Worm (Caenorhabditis elegans): ENCODE measurements around the gene ZC395.4.
A peak's percentile ranks its signal among the peaks of the same experiment; 100 is the strongest.

The ZC395.4 gene

DNA sequence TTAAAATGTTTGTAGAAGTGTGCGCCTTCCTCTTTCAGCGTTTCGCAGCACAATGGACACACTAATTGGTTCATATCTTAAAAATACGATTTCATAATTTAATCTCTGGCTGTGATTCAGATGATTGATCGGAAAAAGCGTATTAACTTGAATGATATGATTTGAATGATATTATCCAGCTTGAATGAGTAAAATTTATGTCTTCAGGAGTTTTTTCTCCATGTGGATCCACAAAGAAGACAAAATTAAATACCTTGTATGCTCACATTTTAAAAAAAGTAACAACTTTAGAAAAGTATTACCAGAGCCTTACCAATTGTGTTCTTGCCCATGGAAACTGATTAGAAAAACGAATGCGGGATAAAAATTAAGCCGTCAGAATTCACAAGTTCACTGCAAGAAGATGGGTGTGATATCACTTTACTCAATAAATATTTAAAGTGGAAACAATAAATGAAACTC, 3.5 kb downstream of the ZC395.4 start, which contains the start of gene ztf-8 (continued):
- TF ChIP-seq T20F7.1 (GFP tag; optimal IDR thresholded peaks at IDR 0.05) (peak; percentile 3), lsy-2 (tag; optimal IDR thresholded peaks at IDR 0.05) (peak in 1 of 2 experiments; percentile 49), F44E2.7 (GFP tag; IDR thresholded peaks at IDR 0.05) (no peak), nhr-25 (tag; optimal IDR thresholded peaks at IDR 0.05; ENCODE audit: borderline replicate concordance, insufficient read depth) (no peak), duxl-1 (tag; optimal IDR thresholded peaks at IDR 0.05; ENCODE audit: poor library complexity) (no peak), lin-13 (GFP tag; optimal IDR thresholded peaks at IDR 0.05) (no peak), F49E8.2 (tag; optimal IDR thresholded peaks at IDR 0.05; ENCODE audit: borderline replicate concordance) (peak; percentile 81), ceh-62 (tag; optimal IDR thresholded peaks at IDR 0.05) (no peak), F10B5.3 (tag; optimal IDR thresholded peaks at IDR 0.05) (no peak), skn-1 (tag; optimal IDR thresholded peaks at IDR 0.05) (no peak), arid-1 (GFP tag; conservative IDR thresholded peaks at IDR 0.05) (no peak; the same call in 1 of the 2 replicates), lin-15B (tag; optimal IDR thresholded peaks at IDR 0.05) (no peak), pha-4 (GFP tag; IDR thresholded peaks at IDR 0.05) (peak; percentile 43; the same call in 1 of the 2 replicates), pha-4 (tag; optimal IDR thresholded peaks at IDR 0.05) (no peak), madf-5 (GFP tag; IDR thresholded peaks at IDR 0.05) (no peak), saeg-2 (GFP tag; IDR thresholded peaks at IDR 0.05) (no peak), T26A8.4 (GFP tag; IDR thresholded peaks at IDR 0.05) (peak; percentile 62; the same call in 1 of the 2 replicates)

DNA sequence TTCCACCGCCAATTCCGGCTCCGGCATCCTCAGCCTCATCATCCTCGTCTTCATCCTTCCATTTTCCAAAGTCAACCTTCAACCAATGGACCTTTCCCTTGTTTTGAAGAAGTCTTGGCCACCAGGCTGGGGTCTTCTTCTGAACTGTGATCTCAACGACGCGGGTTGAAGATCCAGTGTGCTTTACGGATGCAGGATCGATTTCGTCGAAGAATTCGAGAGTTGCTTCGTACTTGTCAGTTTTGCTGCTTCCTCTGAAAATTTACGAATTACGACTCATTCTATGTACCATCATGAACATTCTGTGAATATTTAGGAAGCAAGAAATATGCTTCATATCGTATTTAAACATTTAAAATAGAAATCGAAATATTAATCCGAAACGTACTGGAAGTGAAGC, 4.3 kb downstream of the ZC395.4 start:
- TF ChIP-seq mxl-3 (GFP tag; optimal IDR thresholded peaks at IDR 0.05) (no peak), T26A8.4 (GFP tag; IDR thresholded peaks at IDR 0.05) (0 out of 2 replicates have a peak, but pooled peaks have one; percentile 27), zfp-3 (GFP tag; conservative IDR thresholded peaks at IDR 0.05) (0 out of 2 replicates have a peak, but pooled peaks have one; percentile 27)

DNA sequence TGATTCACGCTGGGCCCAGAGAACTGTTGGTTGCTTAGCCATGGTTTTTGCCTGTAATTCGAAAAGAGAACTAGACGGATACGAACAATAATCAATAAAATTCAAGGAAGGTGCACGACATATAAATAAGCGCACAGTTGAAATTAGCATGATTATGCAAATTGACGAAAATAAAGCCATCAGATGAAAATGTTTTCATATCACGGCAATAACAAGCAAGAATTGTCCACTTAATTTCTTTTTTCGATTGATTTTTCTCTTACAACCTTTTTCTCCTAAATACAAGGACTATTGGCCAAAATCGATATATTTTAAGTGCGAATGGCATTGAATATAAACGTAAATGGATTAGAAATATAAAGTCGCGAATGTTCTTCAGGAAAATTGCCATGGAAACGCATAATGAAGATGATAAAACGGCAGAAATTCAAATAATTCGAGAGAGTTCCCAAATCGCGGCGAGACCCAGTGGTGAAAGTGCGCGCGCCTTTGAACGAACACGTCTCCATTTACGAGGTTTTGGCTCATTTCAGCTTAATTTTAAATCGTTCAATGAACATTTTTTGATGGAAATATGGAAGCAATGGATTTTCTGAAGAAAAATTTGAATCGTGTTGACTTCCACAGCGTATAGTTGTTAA, 4.9 kb downstream of the ZC395.4 start, which contains the start of the genes daf-41 and toc-1:
Gene daf-41 (minus strand): TSS at position 51 of the 641 bp plus-strand sequence.
Gene toc-1 (plus strand): TSS at position 537 of the 641 bp plus-strand sequence.
- no peak for TF ChIP-seq cey-2 (tag; optimal IDR thresholded peaks at IDR 0.05; ENCODE audit: borderline replicate concordance, insufficient read depth)
- TF ChIP-seq snpc-4 (tag; optimal IDR thresholded peaks at IDR 0.05): no peak
- TF ChIP-seq nhr-6 (tag; optimal IDR thresholded peaks at IDR 0.05): no peak
- peak; percentile 25 for TF ChIP-seq dve-1 (tag; optimal IDR thresholded peaks at IDR 0.05; ENCODE audit: insufficient read depth)
- no peak for TF ChIP-seq F44E2.7 (GFP tag; IDR thresholded peaks at IDR 0.05)
- no peak for TF ChIP-seq ceh-44 (GFP tag; IDR thresholded peaks at IDR 0.05)
- no peak for TF ChIP-seq madf-9 (GFP tag; conservative IDR thresholded peaks at IDR 0.05)
- no peak for TF ChIP-seq nhr-237 (tag; optimal IDR thresholded peaks at IDR 0.05)
- no peak for TF ChIP-seq daf-19 (GFP tag; conservative IDR thresholded peaks at IDR 0.05)
- TF ChIP-seq lin-13 (GFP tag; optimal IDR thresholded peaks at IDR 0.05): no peak
- no peak for TF ChIP-seq daf-12 (tag; optimal IDR thresholded peaks at IDR 0.05)
- TF ChIP-seq Y48G9A.11 (GFP tag; IDR thresholded peaks at IDR 0.05): no peak
- peak; percentile 10 for TF ChIP-seq hlh-30 (tag; optimal IDR thresholded peaks at IDR 0.05; ENCODE audit: insufficient read depth)
- no peak for TF ChIP-seq nhr-111 (GFP tag; optimal IDR thresholded peaks at IDR 0.05)
- TF ChIP-seq ztf-7 (tag; optimal IDR thresholded peaks at IDR 0.05): peak; percentile 17
- no peak for TF ChIP-seq pha-4 (GFP tag; IDR thresholded peaks at IDR 0.05)
- TF ChIP-seq pha-4 (tag; optimal IDR thresholded peaks at IDR 0.05): peak; percentile 75
- TF ChIP-seq dmd-9 (GFP tag; IDR thresholded peaks at IDR 0.05): no peak
- TF ChIP-seq mep-1 (tag; optimal IDR thresholded peaks at IDR 0.05): peak; percentile 44
- no peak for TF ChIP-seq madf-5 (GFP tag; IDR thresholded peaks at IDR 0.05)
- no peak for TF ChIP-seq D1046.2 (GFP tag; IDR thresholded peaks at IDR 0.05)
- TF ChIP-seq lin-39 (tag; optimal IDR thresholded peaks at IDR 0.05): no peak
- TF ChIP-seq mes-2 (tag; optimal IDR thresholded peaks at IDR 0.05; ENCODE audit: poor library complexity, severe bottlenecking): peak; percentile 71
- TF ChIP-seq skn-1 (tag; optimal IDR thresholded peaks at IDR 0.05): no peak
- TF ChIP-seq rbr-2 (tag; optimal IDR thresholded peaks at IDR 0.05): peak; percentile 25
- TF ChIP-seq nhr-42 (GFP tag; IDR thresholded peaks at IDR 0.05): no peak
- peak in 1 of 2 experiments; percentile 77 for TF ChIP-seq lsy-2 (tag; optimal IDR thresholded peaks at IDR 0.05)
- TF ChIP-seq gei-8 (GFP tag; optimal IDR thresholded peaks at IDR 0.05): no peak
- TF ChIP-seq nhr-10 (tag; optimal IDR thresholded peaks at IDR 0.05): no peak
- no peak for TF ChIP-seq ctbp-1 (GFP tag; IDR thresholded peaks at IDR 0.05)
- TF ChIP-seq fos-1 (tag; optimal IDR thresholded peaks at IDR 0.05): no peak
- no peak for TF ChIP-seq snpc-1.2 (GFP tag; IDR thresholded peaks at IDR 0.05)
- no peak for TF ChIP-seq lin-38 (GFP tag; IDR thresholded peaks at IDR 0.05)
